Worm (Caenorhabditis elegans) whole organism, L4 larva: ENCODE data around the gene cyp-29A3.
A peak's percentile ranks its signal among the peaks of the same experiment; 100 is the strongest.

ENCODE experiments used
- D1046.2 ChIP-seq: fragments of 200-800 bp; sonication (Bioruptor generic); IDR thresholded peaks from 2 replicates; pipeline ENCODE4 v1.3.6; 2022; ENCODE audit warnings: missing genetic modification characterization, missing compliant biosample characterization
- F49E8.2 ChIP-seq: sonication (generic microtip); optimal IDR thresholded peaks from 2 replicates; lab custom pipeline; 2016; ENCODE audit warnings: missing compliant biosample characterization, mild to moderate bottlenecking, missing genetic modification characterization, borderline replicate concordance
- R02D3.7 ChIP-seq: fragments of 150-350 bp; sonication (generic microtip); optimal IDR thresholded peaks from 3 replicates; lab custom pipeline; 2014; ENCODE audit warnings: missing biosample characterization, missing genetic modification characterization
- T26A8.4 ChIP-seq: fragments of 200-800 bp; sonication (Bioruptor generic); IDR thresholded peaks from 2 replicates; pipeline ENCODE4 v1.3.6; 2022; ENCODE audit warnings: missing genetic modification characterization, missing compliant biosample characterization
- Y48G9A.11 ChIP-seq: fragments of 200-800 bp; sonication (Bioruptor generic); IDR thresholded peaks from 2 replicates; pipeline ENCODE4 v1.3.6; 2022; ENCODE audit warnings: missing genetic modification reagents, missing genetic modification characterization, missing compliant biosample characterization
- ZK546.5 ChIP-seq, 2 experiments: sonication (generic microtip); optimal IDR thresholded peaks; 2 replicates each; lab custom pipeline; 2017; ENCODE audit warnings: missing biosample characterization in 2 of 2, missing genetic modification characterization in 2 of 2
- ceh-20 ChIP-seq: fragments of 200-800 bp; sonication (Bioruptor generic); IDR thresholded peaks from 2 replicates; pipeline ENCODE4 v1.3.6; 2022; ENCODE audit warnings: missing genetic modification reagents, missing genetic modification characterization, missing compliant biosample characterization
- ceh-32 ChIP-seq: sonication (generic microtip); optimal IDR thresholded peaks from 2 replicates; lab custom pipeline; 2016; ENCODE audit warnings: mild to moderate bottlenecking, missing genetic modification characterization, missing compliant biosample characterization; ENCODE audit not compliant: poor library complexity
- ceh-44 ChIP-seq: fragments of 200-800 bp; sonication (Bioruptor generic); IDR thresholded peaks from 2 replicates; pipeline ENCODE4 v1.3.6; 2022; ENCODE audit warnings: missing genetic modification reagents, missing genetic modification characterization, missing compliant biosample characterization
- ceh-62 ChIP-seq: sonication (generic microtip); optimal IDR thresholded peaks from 2 replicates; lab custom pipeline; 2017; ENCODE audit warnings: missing biosample characterization, missing genetic modification characterization
- daf-16 ChIP-seq, 3 experiments: sonication (generic microtip); optimal IDR thresholded peaks; 2 replicates each; lab custom pipeline; 2016 to 2017; ENCODE audit warnings: missing genetic modification characterization in 3 of 3, missing genetic modification reagents in 3 of 3, mild to moderate bottlenecking in 2 of 3, missing compliant biosample characterization in 2 of 3, missing biosample characterization in 1 of 3, moderate library complexity in 1 of 3
- daf-19 ChIP-seq: fragments of 200-800 bp; sonication (Bioruptor generic); conservative IDR thresholded peaks from 2 replicates; pipeline ENCODE4 v1.3.6; 2022; ENCODE audit warnings: missing genetic modification characterization, missing compliant biosample characterization
- daf-8 ChIP-seq: fragments of 200-800 bp; sonication (Bioruptor generic); IDR thresholded peaks from 2 replicates; pipeline ENCODE4 v1.3.6; 2022; ENCODE audit warnings: missing genetic modification characterization, missing compliant biosample characterization
- dmd-6 ChIP-seq: fragments of 200-800 bp; sonication (Bioruptor generic); IDR thresholded peaks from 2 replicates; pipeline ENCODE4 v1.3.6; 2022; ENCODE audit warnings: missing genetic modification reagents, missing genetic modification characterization, missing compliant biosample characterization
- dve-1 ChIP-seq: sonication (generic microtip); optimal IDR thresholded peaks from 2 replicates; lab custom pipeline; 2017; ENCODE audit warnings: antibody characterized with exemption, mild to moderate bottlenecking, missing genetic modification characterization, missing compliant biosample characterization; ENCODE audit not compliant: insufficient read depth
- egl-27 ChIP-seq: sonication (generic microtip); optimal IDR thresholded peaks from 3 replicates; lab custom pipeline; 2017; ENCODE audit warnings: missing biosample characterization, missing genetic modification reagents, missing genetic modification characterization
- egl-43 ChIP-seq: fragments of 200-800 bp; sonication (Bioruptor generic); IDR thresholded peaks from 2 replicates; pipeline ENCODE4 v1.3.6; 2022; ENCODE audit warnings: missing genetic modification reagents, missing genetic modification characterization, missing compliant biosample characterization
- fkh-10 ChIP-seq: fragments of 150-350 bp; optimal IDR thresholded peaks from 2 replicates; lab custom pipeline; 2014; ENCODE audit warnings: missing biosample characterization, missing genetic modification reagents, missing genetic modification characterization
- hlh-11 ChIP-seq: fragments of 200-800 bp; sonication (Bioruptor generic); optimal IDR thresholded peaks from 2 replicates; lab custom pipeline; 2018; ENCODE audit warnings: mild to moderate bottlenecking, missing genetic modification characterization, missing compliant biosample characterization
- hlh-30 ChIP-seq: sonication (generic microtip); optimal IDR thresholded peaks from 2 replicates; lab custom pipeline; 2017; ENCODE audit warnings: antibody characterized with exemption, mild to moderate bottlenecking, missing genetic modification characterization, missing compliant biosample characterization; ENCODE audit not compliant: insufficient read depth
- hmg-1.1 ChIP-seq: fragments of 200-800 bp; sonication (Bioruptor generic); IDR thresholded peaks from 2 replicates; pipeline ENCODE4 v1.3.6; 2022; ENCODE audit warnings: missing genetic modification reagents, missing genetic modification characterization, missing compliant biosample characterization
- jun-1 ChIP-seq: fragments of 150-350 bp; optimal IDR thresholded peaks from 2 replicates; lab custom pipeline; 2014; ENCODE audit warnings: missing biosample characterization, missing genetic modification reagents, missing genetic modification characterization
- lin-13 ChIP-seq: fragments of 150-350 bp; optimal IDR thresholded peaks from 2 replicates; lab custom pipeline; 2014; ENCODE audit warnings: missing biosample characterization, missing genetic modification reagents, missing genetic modification characterization
- lir-3 ChIP-seq: sonication (generic microtip); optimal IDR thresholded peaks from 2 replicates; lab custom pipeline; 2016; ENCODE audit warnings: mild to moderate bottlenecking, missing genetic modification characterization, missing compliant biosample characterization
- madf-5 ChIP-seq, 2 experiments: fragments of 200-800 bp; sonication (Bioruptor generic); IDR thresholded peaks; 2 replicates each; pipeline ENCODE4 v1.3.6; 2022; ENCODE audit warnings: missing compliant biosample characterization in 2 of 2, missing genetic modification characterization in 2 of 2
- madf-9 ChIP-seq: fragments of 200-800 bp; sonication (Bioruptor generic); conservative IDR thresholded peaks from 2 replicates; pipeline ENCODE4 v1.3.6; 2022; ENCODE audit warnings: missing genetic modification reagents, missing genetic modification characterization, missing compliant biosample characterization
- mep-1 ChIP-seq: fragments of 150-350 bp; sonication (generic microtip); optimal IDR thresholded peaks from 3 replicates; lab custom pipeline; 2014; ENCODE audit warnings: missing biosample characterization, missing genetic modification characterization
- mes-2 ChIP-seq: sonication (generic microtip); optimal IDR thresholded peaks from 2 replicates; lab custom pipeline; 2016; ENCODE audit warnings: missing genotype, mild to moderate bottlenecking, missing genetic modification characterization, missing compliant biosample characterization; ENCODE audit not compliant: poor library complexity, severe bottlenecking
- mxl-2 ChIP-seq: fragments of 200-800 bp; sonication (Bioruptor generic); conservative IDR thresholded peaks from 2 replicates; pipeline ENCODE4 v1.3.6; 2022; ENCODE audit warnings: missing genetic modification reagents, missing genetic modification characterization, missing compliant biosample characterization
- nhr-102 ChIP-seq: sonication (generic microtip); optimal IDR thresholded peaks from 2 replicates; lab custom pipeline; 2016; ENCODE audit warnings: mild to moderate bottlenecking, missing genetic modification characterization, moderate library complexity, missing compliant biosample characterization
- nhr-11 ChIP-seq: fragments of 150-350 bp; optimal IDR thresholded peaks from 2 replicates; lab custom pipeline; 2014; ENCODE audit warnings: missing biosample characterization, missing genetic modification characterization
- nhr-28 ChIP-seq: fragments of 150-350 bp; optimal IDR thresholded peaks from 2 replicates; lab custom pipeline; 2014; ENCODE audit warnings: missing biosample characterization, missing genetic modification characterization
- nhr-77 ChIP-seq: fragments of 150-350 bp; optimal IDR thresholded peaks from 2 replicates; lab custom pipeline; 2014; ENCODE audit warnings: missing biosample characterization, missing genetic modification characterization
- pqm-1 ChIP-seq: sonication (generic microtip); optimal IDR thresholded peaks from 2 replicates; lab custom pipeline; 2017; ENCODE audit warnings: missing biosample characterization, missing genetic modification characterization
- rbr-2 ChIP-seq: sonication (generic microtip); optimal IDR thresholded peaks from 2 replicates; lab custom pipeline; 2016; ENCODE audit warnings: missing genotype, missing genetic modification characterization, missing compliant biosample characterization
- saeg-2 ChIP-seq: fragments of 200-800 bp; sonication (Bioruptor generic); IDR thresholded peaks from 2 replicates; pipeline ENCODE4 v1.3.6; 2022; ENCODE audit warnings: missing genetic modification reagents, missing genetic modification characterization, missing compliant biosample characterization
- snpc-1.2 ChIP-seq: fragments of 200-800 bp; sonication (Bioruptor generic); IDR thresholded peaks from 2 replicates; pipeline ENCODE4 v1.3.6; 2022; ENCODE audit warnings: missing genetic modification reagents, missing genetic modification characterization, missing compliant biosample characterization
- spr-1 ChIP-seq: sonication (generic microtip); optimal IDR thresholded peaks from 2 replicates; lab custom pipeline; 2016; ENCODE audit warnings: mild to moderate bottlenecking, missing genetic modification characterization, missing compliant biosample characterization
- spr-3 ChIP-seq: fragments of 200-800 bp; sonication (Bioruptor generic); optimal IDR thresholded peaks from 2 replicates; lab custom pipeline; 2018; ENCODE audit warnings: mild to moderate bottlenecking, missing genetic modification characterization, missing compliant biosample characterization
- tra-1 ChIP-seq: fragments of 200-800 bp; sonication (Bioruptor generic); IDR thresholded peaks from 2 replicates; pipeline ENCODE4 v1.3.6; 2022; ENCODE audit warnings: missing genetic modification reagents, missing genetic modification characterization, missing compliant biosample characterization
- unc-39 ChIP-seq: sonication (generic microtip); optimal IDR thresholded peaks from 2 replicates; lab custom pipeline; 2017; ENCODE audit warnings: missing biosample characterization, missing genetic modification characterization
- unc-62 ChIP-seq, 3 experiments: fragments of 150-350 bp in 1 of 3; sonication (generic microtip); optimal IDR thresholded peaks in 2 of 3; peaks in 1 of 3; 1 replicate in 1 of 3; 2 replicates in 2 of 3; lab custom pipeline; 2014 to 2017; ENCODE audit warnings: missing biosample characterization in 3 of 3, missing genetic modification characterization in 3 of 3, missing genetic modification reagents in 3 of 3, missing genotype in 1 of 3
- zag-1 ChIP-seq: fragments of 150-350 bp; optimal IDR thresholded peaks from 2 replicates; lab custom pipeline; 2014; ENCODE audit warnings: missing biosample characterization, missing genetic modification characterization
- zfp-3 ChIP-seq: fragments of 200-800 bp; sonication (Bioruptor generic); conservative IDR thresholded peaks from 2 replicates; pipeline ENCODE4 v1.3.6; 2022; ENCODE audit warnings: missing genetic modification reagents, missing genetic modification characterization, missing compliant biosample characterization
- zip-11 ChIP-seq: fragments of 200-800 bp; sonication (Bioruptor generic); IDR thresholded peaks from 2 replicates; pipeline ENCODE4 v1.3.6; 2022; ENCODE audit warnings: missing genetic modification characterization, missing compliant biosample characterization
- zip-2 ChIP-seq: fragments of 150-350 bp; optimal IDR thresholded peaks from 2 replicates; lab custom pipeline; 2014; ENCODE audit warnings: missing biosample characterization, missing genetic modification characterization
- ztf-7 ChIP-seq: fragments of 150-350 bp; optimal IDR thresholded peaks from 2 replicates; lab custom pipeline; 2014; ENCODE audit warnings: missing biosample characterization, missing genetic modification characterization

cyp-29A3 gene

ce11 chrV:20518-20917 lies 38.5 kb upstream of the cyp-29A3 start, which contains the start of gene egl-8:
Gene egl-8, plus strand, starts transcription at chrV:20818.
- TF ChIP-seq spr-1 (no peak), dmd-6 (GFP tag; lab: Robert Waterston, UW) (no peak), unc-62 (GFP tag; optimal IDR thresholded peaks at IDR 0.05 in 1 of 2; lab: Kevin White, UChicago) (no peak), unc-62 (tag; optimal IDR thresholded peaks at IDR 0.05; lab: Kevin White, UChicago) (no peak), mep-1 (tag; lab: Kevin White, UChicago) (no peak), mes-2 (tag; lab: Kevin White, UChicago) (no peak), D1046.2 (no peak), rbr-2 (tag; lab: Kevin White, UChicago) (no peak), saeg-2 (GFP tag; lab: Robert Waterston, UW) (no peak), R02D3.7 (tag; lab: Kevin White, UChicago) (no peak), nhr-28 (tag; lab: Kevin White, UChicago) (no peak), snpc-1.2 (GFP tag; lab: Robert Waterston, UW) (no peak), daf-19 (GFP tag; lab: Robert Waterston, UW) (no peak), lir-3 (tag; lab: Kevin White, UChicago) (no peak), tra-1 (GFP tag; lab: Robert Waterston, UW) (no peak), spr-3 (GFP tag; lab: Kevin White, UChicago) (no peak), ceh-20 (no peak), mxl-2 (GFP tag; lab: Robert Waterston, UW) (no peak), ceh-62 (no peak), nhr-11 (tag; lab: Kevin White, UChicago) (no peak)

DNA sequence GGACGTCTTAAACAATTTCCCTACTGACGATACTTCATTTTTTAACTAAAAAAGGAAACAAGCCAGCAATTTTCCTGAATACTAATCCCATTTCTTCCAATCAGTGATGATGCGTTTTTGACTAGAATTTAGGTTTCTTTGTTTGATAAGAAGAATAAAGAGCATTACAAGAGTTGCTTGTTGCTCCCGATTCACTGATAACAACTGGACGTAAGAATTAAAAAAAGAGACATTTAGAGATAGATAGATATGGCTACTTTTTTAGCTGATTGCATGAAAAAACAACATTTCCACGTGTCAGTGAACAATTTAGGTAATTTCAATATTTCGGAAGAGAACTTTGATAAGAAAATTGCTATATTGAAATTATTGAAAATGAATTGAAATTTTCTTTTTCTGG lies 37.2 kb upstream of the cyp-29A3 start:
- TF ChIP-seq daf-8 (no peak), mes-2 (tag; lab: Kevin White, UChicago) (no peak), dve-1 (tag; lab: Kevin White, UChicago) (peak; percentile 29), hmg-1.1 (GFP tag; lab: Robert Waterston, UW) (no peak), T26A8.4 (GFP tag; lab: Robert Waterston, UW) (no peak), rbr-2 (tag; lab: Kevin White, UChicago) (no peak), madf-5 (GFP tag; IDR thresholded peaks at IDR 0.05; lab: Robert Waterston, UW) (no peak), F49E8.2 (tag; lab: Kevin White, UChicago) (no peak), daf-16 (GFP tag; optimal IDR thresholded peaks at IDR 0.05; lab: Kevin White, UChicago) (no peak), daf-16 (tag; optimal IDR thresholded peaks at IDR 0.05; lab: Kevin White, UChicago) (peak; percentile 61), egl-27 (tag; lab: Kevin White, UChicago) (no peak), nhr-102 (tag; lab: Kevin White, UChicago) (no peak), ztf-7 (tag; lab: Kevin White, UChicago) (no peak), fkh-10 (no peak), unc-39 (tag; lab: Kevin White, UChicago) (no peak), zag-1 (no peak), ceh-44 (GFP tag; lab: Robert Waterston, UW) (no peak), spr-3 (GFP tag; lab: Kevin White, UChicago) (no peak), lir-3 (tag; lab: Kevin White, UChicago) (no peak), ceh-32 (tag; lab: Kevin White, UChicago) (no peak), daf-19 (GFP tag; lab: Robert Waterston, UW) (no peak), Y48G9A.11 (no peak), hlh-11 (tag; lab: Kevin White, UChicago) (peak; percentile 30), hlh-30 (tag; lab: Kevin White, UChicago) (no peak), zfp-3 (no peak), nhr-77 (tag; lab: Kevin White, UChicago) (peak; percentile 66), snpc-1.2 (GFP tag; lab: Robert Waterston, UW) (no peak), pqm-1 (peak; percentile 80), lin-13 (GFP tag; lab: Kevin White, UChicago) (no peak), ZK546.5 (tag; optimal IDR thresholded peaks at IDR 0.05; lab: Kevin White, UChicago) (no peak), unc-62 (GFP tag; optimal IDR thresholded peaks at IDR 0.05 in 1 of 2; lab: Kevin White, UChicago) (no peak), unc-62 (tag; optimal IDR thresholded peaks at IDR 0.05; lab: Kevin White, UChicago) (no peak), jun-1 (tag; lab: Kevin White, UChicago) (no peak), zip-11 (GFP tag; lab: Robert Waterston, UW) (no peak), nhr-28 (tag; lab: Kevin White, UChicago) (peak; percentile 62), ceh-62 (no peak), zip-2 (tag; lab: Kevin White, UChicago) (no peak), R02D3.7 (tag; lab: Kevin White, UChicago) (no peak), madf-9 (GFP tag; lab: Robert Waterston, UW) (no peak), dmd-6 (GFP tag; lab: Robert Waterston, UW) (0 out of 2 replicates have a peak, but pooled peaks have one; percentile 8), egl-43 (no peak)
